Worm (Caenorhabditis elegans) whole organism, dauer: ENCODE data around the gene str-125.

Source experiments
- unc-62 ChIP-seq: sonication (generic microtip); optimal IDR thresholded peaks from 2 replicates; lab custom pipeline; 2017; ENCODE audit warnings: missing biosample characterization, missing genetic modification reagents, missing genetic modification characterization

str-125 gene

DNA sequence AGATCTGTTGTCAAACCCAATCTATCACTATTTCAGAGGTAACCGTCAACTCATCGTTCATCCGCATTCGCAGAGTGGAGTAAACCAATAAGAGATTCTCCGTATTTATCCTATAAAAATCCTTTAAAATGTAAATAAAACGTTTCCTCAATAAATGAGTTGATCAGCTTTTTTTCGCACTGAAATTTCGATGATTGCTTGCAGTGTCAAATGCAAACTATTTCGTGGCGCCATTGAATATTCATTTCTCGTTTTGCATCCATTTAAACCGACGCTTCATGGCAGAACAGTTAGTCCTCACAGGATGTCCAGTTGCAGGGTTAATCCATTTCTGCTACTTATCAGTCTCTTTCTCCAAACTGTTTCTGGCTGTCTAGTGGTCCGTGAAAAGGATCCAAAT, 14.2 kb downstream of the str-125 start, which contains the start of gene F28B1.9:
Gene F28B1.9 (plus strand): TSS at position 301 of the 400 bp plus-strand sequence.
- no peak for TF ChIP-seq unc-62

DNA sequence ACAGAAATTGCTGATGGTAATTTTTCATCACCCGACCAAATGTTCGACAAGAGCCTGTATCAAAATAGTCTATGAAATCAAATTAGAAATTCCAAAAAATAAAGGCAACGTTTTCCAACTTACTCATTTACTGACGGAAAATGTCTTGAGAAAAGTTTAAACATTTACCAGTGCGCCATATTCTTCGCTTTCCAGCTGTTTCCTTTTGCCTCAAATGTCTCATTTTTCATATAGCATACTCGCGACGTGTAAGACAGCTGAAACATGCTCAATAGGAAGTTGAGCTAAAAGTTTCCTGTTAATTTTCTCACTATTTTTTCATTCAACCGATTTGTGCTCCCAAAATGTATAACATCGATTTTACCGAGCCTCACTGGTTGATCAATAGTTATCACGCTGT, 15.8 kb downstream of the str-125 start, which contains the start of gene sri-66:
Gene sri-66 (plus strand): TSS at position 301 of the 400 bp plus-strand sequence.
- TF ChIP-seq unc-62: no peak

DNA sequence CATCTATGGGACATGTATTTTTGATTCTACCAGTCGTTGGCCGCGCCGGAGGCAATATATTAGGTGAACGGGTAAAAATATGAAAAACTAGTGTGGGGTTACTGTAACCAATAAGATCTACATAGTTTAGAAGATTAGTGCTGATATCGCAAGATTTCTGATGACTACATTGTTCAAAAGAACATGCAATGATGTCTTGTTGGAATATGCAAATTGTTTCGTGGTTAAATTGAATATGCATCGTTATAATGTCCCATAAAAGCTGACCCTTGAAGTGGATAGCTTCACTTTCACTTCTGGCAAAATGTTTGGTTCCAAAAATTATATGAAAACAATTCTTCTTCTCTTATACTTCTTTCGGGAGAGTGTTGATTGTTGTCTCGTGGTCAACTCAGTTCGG, 31.3 kb downstream of the str-125 start, which contains the start of gene F28B1.2:
Gene F28B1.2 (plus strand): TSS at position 301 of the 400 bp plus-strand sequence.
- TF ChIP-seq unc-62: no peak

DNA sequence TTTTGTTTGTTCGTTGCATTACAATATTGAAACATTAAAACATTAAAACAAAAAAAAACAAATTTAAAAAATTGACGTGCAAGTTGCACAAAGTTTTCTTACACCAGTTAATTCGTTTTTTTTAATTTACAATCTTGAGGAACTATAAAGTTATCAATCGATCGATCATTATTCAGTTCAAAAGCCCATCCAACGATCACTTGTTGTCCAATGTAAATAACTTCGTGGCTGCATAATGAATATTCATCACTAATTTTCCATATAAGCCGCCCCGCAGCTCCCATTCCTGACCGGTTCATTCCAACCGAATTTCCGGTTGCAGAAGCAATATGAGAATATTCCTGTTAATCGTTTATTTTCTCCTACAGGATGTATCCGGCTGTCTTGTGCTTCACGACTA, 33.5 kb downstream of the str-125 start, which contains the start of gene hpo-33:
Gene hpo-33 (plus strand): TSS at position 301 of the 400 bp plus-strand sequence.
- TF ChIP-seq unc-62: no peak

DNA sequence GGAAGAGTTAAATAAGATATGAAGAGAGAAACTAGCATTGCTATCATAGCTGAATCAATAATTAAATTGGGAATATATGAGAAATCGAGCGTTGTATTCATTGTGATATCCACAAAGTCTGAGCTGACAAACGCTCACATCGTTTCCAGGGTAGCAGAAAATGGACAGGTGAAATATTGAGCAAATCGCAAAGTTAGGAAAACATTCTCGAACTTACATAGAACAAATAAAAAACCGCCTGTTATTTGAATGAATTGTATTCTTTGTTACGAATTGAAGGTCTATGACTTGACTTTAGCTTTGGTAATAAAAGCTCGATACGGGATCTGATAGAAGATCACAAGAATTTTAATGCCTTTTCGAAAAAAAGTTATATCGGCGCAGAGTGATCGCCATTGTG, 40.0 kb downstream of the str-125 start, which contains the start of gene srz-94:
Gene srz-94 (minus strand): TSS at position 101 of the 400 bp plus-strand sequence.
- TF ChIP-seq unc-62: no peak

DNA sequence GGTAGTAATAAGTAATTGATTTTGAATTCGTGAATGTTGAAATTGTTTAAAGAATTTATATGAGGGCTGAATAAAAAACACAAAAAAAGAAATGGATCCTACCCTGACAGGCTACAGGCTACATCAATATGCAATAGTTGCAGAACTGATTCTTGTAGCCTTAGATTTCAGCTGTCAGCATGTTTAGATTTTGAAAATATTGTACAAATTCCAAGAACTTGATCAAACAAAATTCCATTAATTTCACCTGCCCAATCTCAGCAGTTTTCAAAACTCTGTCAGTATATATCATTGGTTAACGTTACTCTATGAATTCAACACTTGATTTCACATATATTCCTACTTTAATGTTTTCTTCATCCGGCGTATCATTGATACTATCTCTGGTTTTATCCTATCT, 45.4 kb downstream of the str-125 start:
- TF ChIP-seq unc-62: no peak

DNA sequence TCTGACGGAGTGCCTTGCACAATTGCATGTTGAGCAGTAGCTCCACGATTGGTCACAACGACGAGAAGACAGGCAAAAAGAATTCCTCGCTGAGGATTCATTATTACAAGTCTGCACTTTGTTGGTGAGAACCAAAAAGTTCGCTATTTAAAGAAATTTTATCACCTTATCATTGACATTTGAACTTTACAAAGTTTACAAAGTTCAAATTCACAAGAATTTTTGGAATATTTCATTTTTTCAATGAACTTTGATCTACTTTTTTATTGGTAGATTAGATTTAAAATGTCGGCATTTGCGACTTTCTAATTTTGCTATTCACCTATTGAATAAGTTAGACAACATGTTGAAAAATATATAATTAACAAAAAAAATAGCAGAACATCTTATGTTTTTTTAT, 49.5 kb downstream of the str-125 start, which contains the start of gene F49H6.15:
Gene F49H6.15 (minus strand): TSS at position 101 of the 400 bp plus-strand sequence.
- no peak for TF ChIP-seq unc-62
